Worm (Caenorhabditis elegans) whole organism, early embryonic: Measurements from ENCODE around the gene F38B7.17.

Experiments used
- B0310.2 ChIP-seq: sonication (generic microtip); optimal IDR thresholded peaks from 2 replicates; lab custom pipeline; 2016; ENCODE audit warnings: mild to moderate bottlenecking, missing genetic modification characterization, missing compliant biosample characterization
- F13C5.2 ChIP-seq: sonication (generic microtip); optimal IDR thresholded peaks from 2 replicates; lab custom pipeline; 2017; ENCODE audit warnings: mild to moderate bottlenecking, missing genetic modification characterization, inconsistent platforms, missing compliant biosample characterization
- aly-1 ChIP-seq: sonication (generic microtip); optimal IDR thresholded peaks from 2 replicates; lab custom pipeline; 2016; ENCODE audit warnings: missing genetic modification characterization, missing compliant biosample characterization
- ama-1 ChIP-seq: fragments of 150-350 bp; optimal IDR thresholded peaks from 2 replicates; lab custom pipeline; 2014
- ceh-13 ChIP-seq: fragments of 200-800 bp; sonication (Bioruptor generic); optimal IDR thresholded peaks from 2 replicates; lab custom pipeline; 2018; ENCODE audit warnings: mild to moderate bottlenecking, missing genetic modification characterization, missing compliant biosample characterization
- ceh-36 ChIP-seq: sonication (generic microtip); optimal IDR thresholded peaks from 2 replicates; lab custom pipeline; 2016; ENCODE audit warnings: missing genetic modification characterization, inconsistent platforms, missing compliant biosample characterization
- ets-7 ChIP-seq: sonication (generic microtip); optimal IDR thresholded peaks from 2 replicates; lab custom pipeline; 2016; ENCODE audit warnings: missing genotype, missing genetic modification characterization, missing compliant biosample characterization
- flt-1 ChIP-seq: fragments of 200-800 bp; sonication (Bioruptor generic); IDR thresholded peaks from 2 replicates; pipeline ENCODE4 v1.3.6; 2022; ENCODE audit warnings: missing genetic modification characterization, missing compliant biosample characterization
- hmbx-1 ChIP-seq: sonication (generic microtip); optimal IDR thresholded peaks from 2 replicates; lab custom pipeline; 2016; ENCODE audit warnings: mild to moderate bottlenecking, missing genetic modification characterization, missing compliant biosample characterization
- hmg-4 ChIP-seq: fragments of 200-800 bp; sonication (Bioruptor generic); optimal IDR thresholded peaks from 2 replicates; lab custom pipeline; 2018; ENCODE audit warnings: mild to moderate bottlenecking, missing genetic modification characterization, missing compliant biosample characterization
- hnd-1 ChIP-seq: sonication (generic microtip); optimal IDR thresholded peaks from 2 replicates; lab custom pipeline; 2016; ENCODE audit warnings: missing genetic modification characterization, missing compliant biosample characterization
- pes-1 ChIP-seq: fragments of 200-800 bp; sonication (Bioruptor generic); IDR thresholded peaks from 2 replicates; pipeline ENCODE4 v1.3.6; 2022; ENCODE audit warnings: missing genetic modification reagents, missing genetic modification characterization, missing compliant biosample characterization
- scrt-1 ChIP-seq: fragments of 200-800 bp; sonication (Bioruptor generic); IDR thresholded peaks from 2 replicates; pipeline ENCODE4 v1.3.6; 2022; ENCODE audit warnings: missing genetic modification characterization, missing compliant biosample characterization
- sea-1 ChIP-seq: fragments of 200-800 bp; sonication (Bioruptor generic); conservative IDR thresholded peaks from 2 replicates; pipeline ENCODE4 v1.3.6; 2022; ENCODE audit warnings: missing genetic modification characterization, missing compliant biosample characterization
- tbx-11 ChIP-seq: fragments of 200-800 bp; sonication (Bioruptor generic); IDR thresholded peaks from 2 replicates; pipeline ENCODE4 v1.3.6; 2022; ENCODE audit warnings: missing genetic modification characterization, missing compliant biosample characterization
- tbx-37 ChIP-seq: fragments of 200-800 bp; sonication (Bioruptor generic); conservative IDR thresholded peaks from 2 replicates; pipeline ENCODE4 v1.3.6; 2022; ENCODE audit warnings: missing genetic modification reagents, missing genetic modification characterization, missing compliant biosample characterization
- tra-4 ChIP-seq: sonication (generic microtip); optimal IDR thresholded peaks from 2 replicates; lab custom pipeline; 2017; ENCODE audit warnings: missing genetic modification characterization, missing compliant biosample characterization

Gene F38B7.17

DNA sequence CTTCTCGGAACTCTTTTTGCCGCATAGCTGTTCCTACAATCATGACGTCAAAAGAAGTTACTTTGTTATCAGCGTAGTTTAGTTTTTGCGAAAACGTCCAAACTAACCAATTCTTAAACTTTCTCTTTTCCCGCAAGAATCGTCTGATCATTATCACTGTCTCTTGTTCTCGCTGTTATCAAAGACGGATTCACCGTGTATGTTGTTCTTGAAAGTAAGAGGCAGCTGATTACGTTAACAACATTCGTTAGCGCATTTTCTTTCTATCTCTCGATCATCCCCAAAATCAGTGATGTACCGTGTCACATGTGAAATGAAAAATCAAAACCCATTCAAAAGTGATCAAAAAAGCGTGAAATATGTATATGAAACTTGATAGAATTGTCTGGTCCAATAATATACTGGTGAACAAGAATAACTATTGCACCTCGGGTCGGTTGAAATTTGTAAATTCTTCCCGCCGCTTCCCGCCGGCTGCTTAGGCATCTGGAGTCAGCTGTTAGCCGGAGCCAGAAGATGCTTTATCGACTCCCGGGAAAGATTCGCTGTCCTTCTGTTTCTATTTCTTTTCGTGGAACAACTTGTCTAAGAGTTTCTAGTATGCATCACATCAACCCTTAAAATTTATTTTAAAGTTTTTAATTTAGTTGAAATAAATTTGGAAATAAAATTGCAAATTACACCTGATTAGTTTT, 14.1 kb downstream of the F38B7.17 start:
- TF ChIP-seq tbx-37 (no peak), hmbx-1 (tag; lab: Kevin White, UChicago) (no peak), pes-1 (GFP tag; lab: Robert Waterston, UW) (no peak), hmg-4 (GFP tag; lab: Kevin White, UChicago) (no peak), ets-7 (tag; lab: Kevin White, UChicago) (no peak), tbx-11 (GFP tag; lab: Robert Waterston, UW) (no peak), sea-1 (no peak), tra-4 (tag; lab: Kevin White, UChicago) (no peak), hnd-1 (tag; lab: Kevin White, UChicago) (no peak), F13C5.2 (tag; lab: Kevin White, UChicago) (no peak), ceh-13 (GFP tag; lab: Kevin White, UChicago) (no peak), ceh-36 (tag; lab: Kevin White, UChicago) (no peak), B0310.2 (tag; lab: Kevin White, UChicago) (no peak), scrt-1 (GFP tag; lab: Robert Waterston, UW) (no peak), flt-1 (no peak)

DNA sequence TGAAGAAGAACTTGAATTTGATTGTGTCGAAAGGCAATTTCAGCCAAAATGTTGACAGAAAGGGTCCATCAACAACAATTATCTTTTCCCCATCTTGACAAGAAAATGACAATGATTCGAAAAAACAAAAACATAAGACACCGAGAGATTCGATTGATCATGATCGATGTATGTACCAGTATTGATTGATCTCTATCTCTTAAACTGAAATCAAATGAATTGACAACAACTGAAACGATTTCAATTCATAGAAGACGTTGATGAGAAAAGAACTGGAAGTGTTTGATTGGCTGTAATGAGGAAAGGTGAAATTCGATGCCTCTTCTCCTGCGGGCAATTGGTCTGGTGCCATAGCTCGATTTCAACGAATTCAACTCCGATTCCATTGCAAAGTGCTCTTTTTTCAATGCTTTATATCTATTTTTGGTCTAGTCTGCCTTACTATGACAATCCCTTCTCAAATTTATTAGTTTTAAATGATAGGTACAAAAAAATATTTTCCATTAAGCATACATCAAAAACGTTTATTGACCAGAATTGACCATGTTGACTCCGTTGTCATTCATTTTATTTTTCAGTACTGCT, 15.3 kb downstream of the F38B7.17 start:
- no peak for TF ChIP-seq tra-4 (tag; lab: Kevin White, UChicago)
- no peak for TF ChIP-seq hmg-4 (GFP tag; lab: Kevin White, UChicago)
- TF ChIP-seq aly-1 (tag; lab: Kevin White, UChicago) = no peak
- TF ChIP-seq ama-1 (lab: Kevin White, UChicago) = no peak
- no peak for TF ChIP-seq ceh-36 (tag; lab: Kevin White, UChicago)
- TF ChIP-seq ets-7 (tag; lab: Kevin White, UChicago) = no peak
- TF ChIP-seq tbx-11 (GFP tag; lab: Robert Waterston, UW) = no peak
- TF ChIP-seq scrt-1 (GFP tag; lab: Robert Waterston, UW) = no peak
- TF ChIP-seq F13C5.2 (tag; lab: Kevin White, UChicago) = no peak
- no peak for TF ChIP-seq B0310.2 (tag; lab: Kevin White, UChicago)
- TF ChIP-seq sea-1 = no peak
- no peak for TF ChIP-seq tbx-37

DNA sequence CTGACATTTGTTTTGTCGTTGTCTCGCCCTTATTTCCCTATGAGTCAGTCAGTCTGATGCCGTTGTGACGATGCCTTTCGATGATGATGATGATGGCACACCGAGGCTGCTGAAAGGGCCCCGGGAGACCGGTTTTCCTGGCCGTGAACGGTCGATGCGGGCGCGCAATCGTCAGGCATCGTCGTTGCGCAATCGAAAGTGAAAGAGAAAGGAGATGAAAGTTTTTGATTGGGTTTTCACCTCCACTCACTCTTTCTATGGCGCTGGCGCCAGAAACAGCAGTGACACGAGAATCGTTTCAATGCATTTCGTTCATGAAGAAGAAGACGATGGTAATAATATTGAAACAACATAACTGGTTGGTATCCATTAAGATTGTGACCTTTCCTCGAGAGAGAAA, 15.8 kb downstream of the F38B7.17 start:
- no peak for TF ChIP-seq hmbx-1 (tag; lab: Kevin White, UChicago)
- no peak for TF ChIP-seq hnd-1 (tag; lab: Kevin White, UChicago)
- no peak for TF ChIP-seq tbx-37
- TF ChIP-seq F13C5.2 (tag; lab: Kevin White, UChicago) = no peak
- no peak for TF ChIP-seq tra-4 (tag; lab: Kevin White, UChicago)
- TF ChIP-seq flt-1 = no peak
- no peak for TF ChIP-seq ceh-13 (GFP tag; lab: Kevin White, UChicago)
- no peak for TF ChIP-seq hmg-4 (GFP tag; lab: Kevin White, UChicago)
- TF ChIP-seq ets-7 (tag; lab: Kevin White, UChicago) = no peak
- TF ChIP-seq aly-1 (tag; lab: Kevin White, UChicago) = no peak
- no peak for TF ChIP-seq ama-1 (lab: Kevin White, UChicago)
- TF ChIP-seq sea-1 = no peak
- TF ChIP-seq B0310.2 (tag; lab: Kevin White, UChicago) = no peak
- TF ChIP-seq ceh-36 (tag; lab: Kevin White, UChicago) = no peak
- TF ChIP-seq scrt-1 (GFP tag; lab: Robert Waterston, UW) = no peak
- TF ChIP-seq pes-1 (GFP tag; lab: Robert Waterston, UW) = no peak
- no peak for TF ChIP-seq tbx-11 (GFP tag; lab: Robert Waterston, UW)

DNA sequence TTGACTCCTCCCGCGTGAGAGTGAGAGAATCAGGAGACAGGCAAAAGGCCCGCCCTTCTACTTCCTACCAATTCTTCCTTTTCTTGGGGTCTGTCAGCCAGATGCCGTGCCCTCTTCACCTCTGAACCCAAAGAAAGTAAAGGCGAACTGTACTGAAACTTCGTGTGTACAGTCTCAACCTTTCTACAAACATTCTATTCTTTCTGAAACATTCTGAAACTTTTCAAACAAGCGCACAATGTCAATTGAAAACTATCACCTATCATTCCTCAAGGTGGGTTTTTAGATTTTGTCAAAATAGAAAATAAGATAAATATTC, 16.3 kb downstream of the F38B7.17 start:
- TF ChIP-seq hmg-4 (GFP tag; lab: Kevin White, UChicago) (no peak), tra-4 (tag; lab: Kevin White, UChicago) (no peak)

DNA sequence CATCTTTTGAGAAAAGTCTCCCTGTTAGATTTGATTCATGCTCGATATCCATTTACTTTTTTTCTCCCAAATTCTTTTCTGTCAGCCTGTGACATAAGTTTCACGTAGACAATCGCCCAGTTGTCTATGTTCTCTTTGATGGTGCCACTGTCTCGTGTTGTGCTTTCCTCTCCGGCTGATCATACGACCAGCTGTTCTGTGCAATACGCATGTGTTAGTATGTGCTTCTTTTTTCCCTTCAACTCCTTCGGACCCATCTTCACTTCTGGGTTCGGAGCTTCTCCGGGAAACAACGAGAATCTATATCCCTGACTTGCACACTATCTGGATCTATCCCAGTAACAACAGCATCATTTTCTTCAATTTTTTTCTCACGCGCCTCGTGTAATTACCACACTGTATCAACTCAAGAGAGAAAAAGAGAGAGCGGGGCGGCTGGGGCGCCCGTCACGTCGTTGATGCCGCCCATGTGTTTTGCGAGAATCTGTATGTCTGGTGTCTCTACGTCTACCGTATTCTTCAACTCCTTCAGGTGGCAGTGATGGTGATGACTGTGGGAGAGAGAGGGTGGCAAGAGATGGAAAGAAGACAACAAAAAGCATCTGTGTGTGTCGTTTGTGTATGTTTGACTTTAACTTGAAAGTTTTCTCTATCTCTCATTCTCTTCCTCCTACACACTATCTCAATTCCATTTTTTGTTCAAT, 16.8 kb downstream of the F38B7.17 start:
- TF ChIP-seq ceh-36 (tag; lab: Kevin White, UChicago) (no peak), hnd-1 (tag; lab: Kevin White, UChicago) (no peak), hmg-4 (GFP tag; lab: Kevin White, UChicago) (peak; percentile 60), aly-1 (tag; lab: Kevin White, UChicago) (no peak)

DNA sequence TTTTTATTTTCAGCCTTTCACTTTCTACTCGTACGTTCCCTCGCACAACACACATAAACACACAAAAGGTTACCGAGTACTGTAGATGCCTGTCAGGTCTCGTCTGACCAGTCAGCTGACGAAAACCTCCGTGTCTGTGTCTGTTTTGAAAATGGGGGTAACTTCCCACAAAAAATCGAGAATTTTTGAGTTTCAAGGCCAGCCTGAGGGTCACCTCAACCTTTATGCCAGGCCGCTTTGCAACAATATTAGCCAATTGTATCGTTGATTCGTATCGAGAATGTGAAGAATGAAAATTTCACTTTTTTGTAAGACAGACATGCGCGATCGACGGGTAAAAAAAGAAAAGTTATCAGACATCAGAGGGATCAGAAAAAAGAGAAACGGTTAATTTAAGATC, 17.7 kb downstream of the F38B7.17 start:
- TF ChIP-seq ets-7 (tag; lab: Kevin White, UChicago) (no peak), hnd-1 (tag; lab: Kevin White, UChicago) (no peak), B0310.2 (tag; lab: Kevin White, UChicago) (no peak), ceh-36 (tag; lab: Kevin White, UChicago) (no peak), tbx-37 (no peak), tra-4 (tag; lab: Kevin White, UChicago) (no peak), aly-1 (tag; lab: Kevin White, UChicago) (no peak), hmbx-1 (tag; lab: Kevin White, UChicago) (no peak), flt-1 (no peak)

DNA sequence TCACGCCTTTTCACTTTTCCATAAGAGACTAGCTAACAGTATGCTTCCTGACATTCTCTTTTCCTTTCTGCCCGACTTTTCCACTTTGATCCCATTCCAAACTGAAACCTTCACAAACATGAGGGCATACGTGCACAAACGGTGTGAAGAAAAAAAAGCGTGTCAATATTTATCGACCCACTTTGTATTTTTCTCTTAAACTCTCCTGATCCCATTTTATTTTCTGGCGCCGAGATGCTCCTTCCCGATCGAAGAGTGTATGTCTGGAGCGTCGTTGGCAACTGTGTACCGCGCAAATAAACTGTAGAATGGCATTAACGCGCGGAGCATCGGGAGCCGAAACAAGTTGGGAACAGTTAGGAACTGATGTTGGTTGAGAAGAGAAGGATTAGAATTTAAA, 19.2 kb downstream of the F38B7.17 start:
- TF ChIP-seq tra-4 (tag; lab: Kevin White, UChicago) = no peak
- TF ChIP-seq hnd-1 (tag; lab: Kevin White, UChicago) = no peak
- TF ChIP-seq hmg-4 (GFP tag; lab: Kevin White, UChicago) = no peak
- TF ChIP-seq scrt-1 (GFP tag; lab: Robert Waterston, UW) = no peak
- no peak for TF ChIP-seq B0310.2 (tag; lab: Kevin White, UChicago)
- no peak for TF ChIP-seq aly-1 (tag; lab: Kevin White, UChicago)
- TF ChIP-seq pes-1 (GFP tag; lab: Robert Waterston, UW) = no peak
- TF ChIP-seq F13C5.2 (tag; lab: Kevin White, UChicago) = no peak
- no peak for TF ChIP-seq ceh-13 (GFP tag; lab: Kevin White, UChicago)
- no peak for TF ChIP-seq sea-1
- no peak for TF ChIP-seq ama-1 (lab: Kevin White, UChicago)
- no peak for TF ChIP-seq hmbx-1 (tag; lab: Kevin White, UChicago)
- no peak for TF ChIP-seq flt-1
- no peak for TF ChIP-seq ets-7 (tag; lab: Kevin White, UChicago)
- no peak for TF ChIP-seq ceh-36 (tag; lab: Kevin White, UChicago)
- TF ChIP-seq tbx-37 = no peak
